Fruit fly (Drosophila melanogaster) whole organism, wandering third instar larva: Measurements from ENCODE around the gene CG13678.

Source experiments
- Dif ChIP-seq: fragments of 200-275, 200-300 bp; sonication (Bioruptor generic); optimal IDR thresholded peaks from 2 replicates; lab custom pipeline; 2018; ENCODE audit warnings: missing biosample characterization, missing genetic modification characterization; ENCODE audit not compliant: partially characterized antibody
- GATAd ChIP-seq: sonication (Bioruptor generic); optimal IDR thresholded peaks from 2 replicates; lab custom pipeline; 2016; ENCODE audit warnings: missing biosample characterization, missing genetic modification characterization
- HLH106 ChIP-seq: fragments of 200-800 bp; optimal IDR thresholded peaks from 3 replicates; lab custom pipeline; 2019; ENCODE audit warnings: missing biosample characterization, mild to moderate bottlenecking, missing genetic modification characterization, moderate library complexity
- Mio ChIP-seq: sonication (Bioruptor generic); optimal IDR thresholded peaks from 2 replicates; lab custom pipeline; 2016; ENCODE audit warnings: missing biosample characterization, missing genetic modification characterization
- N ChIP-seq: fragments of >200 bp; optimal IDR thresholded peaks from 2 replicates; lab custom pipeline; 2018; ENCODE audit warnings: missing biosample characterization, missing external identifiers, missing genetic modification characterization
- OdsH ChIP-seq: fragments of 200-800 bp; sonication (Bioruptor generic); optimal IDR thresholded peaks from 2 replicates; lab custom pipeline; 2016; ENCODE audit warnings: missing biosample characterization, mild to moderate bottlenecking, missing genetic modification characterization
- Sp1 ChIP-seq: fragments of 200-800 bp; sonication (Bioruptor generic); optimal IDR thresholded peaks from 3 replicates; lab custom pipeline; 2019; ENCODE audit warnings: missing biosample characterization, mild to moderate bottlenecking, missing genetic modification characterization, moderate library complexity
- br ChIP-seq: fragments of 200-800 bp; sonication (Bioruptor generic); optimal IDR thresholded peaks from 2 replicates; lab custom pipeline; 2016; ENCODE audit warnings: missing biosample characterization, missing genetic modification characterization
- jim ChIP-seq: fragments of 175-275, 200-325 bp; sonication (Bioruptor generic); optimal IDR thresholded peaks from 2 replicates; lab custom pipeline; 2016; ENCODE audit warnings: missing biosample characterization, mild to moderate bottlenecking, missing genetic modification characterization
- pan ChIP-seq: fragments of >200 bp; optimal IDR thresholded peaks from 2 replicates; lab custom pipeline; 2017
- psq ChIP-seq: fragments of 200-800 bp; sonication (Bioruptor generic); optimal IDR thresholded peaks from 3 replicates; lab custom pipeline; 2017; ENCODE audit warnings: missing biosample characterization, mild to moderate bottlenecking, missing genetic modification characterization, moderate library complexity
- usp ChIP-seq: fragments of >200 bp; optimal IDR thresholded peaks from 2 replicates; lab custom pipeline; 2017; ENCODE audit warnings: missing biosample characterization, missing genetic modification characterization
- woc ChIP-seq: sonication (Bioruptor generic); optimal IDR thresholded peaks from 2 replicates; lab custom pipeline; 2016; ENCODE audit warnings: missing biosample characterization, mild to moderate bottlenecking, missing genetic modification characterization

dm6 chr3L:8221835-8222234 is at the start of gene CG13678:
- no peak for TF ChIP-seq N (GFP tag; lab: Kevin White, UChicago)
- no peak for TF ChIP-seq woc
- TF ChIP-seq usp (GFP tag; lab: Kevin White, UChicago), result no peak
- no peak for TF ChIP-seq GATAd (GFP tag; lab: Kevin White, UChicago)
- no peak for TF ChIP-seq OdsH
- TF ChIP-seq HLH106 (tag; lab: Kevin White, UChicago), result no peak
- TF ChIP-seq jim (GFP tag; lab: Kevin White, UChicago), result no peak
- TF ChIP-seq pan (lab: Kevin White, UChicago), result no peak
- TF ChIP-seq br, result no peak
- TF ChIP-seq Dif (GFP tag; lab: Kevin White, UChicago), result no peak
- TF ChIP-seq Mio (GFP tag; lab: Kevin White, UChicago), result no peak
- no peak for TF ChIP-seq Sp1 (GFP tag; lab: Kevin White, UChicago)
- TF ChIP-seq psq (GFP tag; lab: Kevin White, UChicago), result no peak
